Worm (Caenorhabditis elegans) whole organism, L3 larva: ENCODE results near the gene cin-4.

Experiments
- R02D3.7 ChIP-seq: fragments of 150-350 bp; optimal IDR thresholded peaks from 2 replicates; lab custom pipeline; 2014; ENCODE audit warnings: missing biosample characterization, missing genetic modification characterization
- ZK546.5 ChIP-seq: sonication (generic microtip); optimal IDR thresholded peaks from 2 replicates; lab custom pipeline; 2017; ENCODE audit warnings: missing biosample characterization, missing genetic modification characterization
- aly-2 ChIP-seq: fragments of 150-350 bp; optimal IDR thresholded peaks from 2 replicates; lab custom pipeline; 2014; ENCODE audit warnings: missing biosample characterization, missing genetic modification characterization
- ama-1 ChIP-seq: fragments of 150-350 bp; optimal IDR thresholded peaks from 2 replicates; lab custom pipeline; 2018
- ceh-16 ChIP-seq: sonication (generic microtip); optimal IDR thresholded peaks from 2 replicates; lab custom pipeline; 2017; ENCODE audit warnings: missing biosample characterization, missing genetic modification characterization
- ceh-28 ChIP-seq: fragments of 150-350 bp; optimal IDR thresholded peaks from 2 replicates; lab custom pipeline; 2014; ENCODE audit warnings: missing biosample characterization, missing genetic modification reagents, missing genetic modification characterization
- ceh-82 ChIP-seq: fragments of 150-350 bp; optimal IDR thresholded peaks from 2 replicates; lab custom pipeline; 2014; ENCODE audit warnings: missing biosample characterization, missing genetic modification characterization
- ceh-9 ChIP-seq: sonication (generic microtip); optimal IDR thresholded peaks from 2 replicates; lab custom pipeline; 2018; ENCODE audit warnings: missing biosample characterization, missing genetic modification characterization
- egl-27 ChIP-seq: sonication (generic microtip); optimal IDR thresholded peaks from 4 replicates; lab custom pipeline; 2017; ENCODE audit warnings: missing biosample characterization, missing genetic modification reagents, missing genetic modification characterization
- egl-5 ChIP-seq: fragments of 150-350 bp; optimal IDR thresholded peaks from 2 replicates; lab custom pipeline; 2017; ENCODE audit warnings: missing biosample characterization, missing genetic modification reagents, missing genetic modification characterization, inconsistent platforms
- elt-2 ChIP-seq: sonication (generic microtip); optimal IDR thresholded peaks from 2 replicates; lab custom pipeline; 2016; ENCODE audit warnings: missing genetic modification reagents, mild to moderate bottlenecking, missing genetic modification characterization, missing compliant biosample characterization
- elt-3 ChIP-seq, 3 experiments: fragments of 150-350 bp in 1 of 3; sonication (generic microtip) in 2 of 3; optimal IDR thresholded peaks; 2 replicates in 2 of 3; 4 replicates in 1 of 3; lab custom pipeline; 2014 to 2017; ENCODE audit warnings: missing biosample characterization in 3 of 3, missing genetic modification characterization in 3 of 3
- fos-1 ChIP-seq: fragments of 150-350 bp; optimal IDR thresholded peaks from 2 replicates; lab custom pipeline; 2014; ENCODE audit warnings: missing biosample characterization, missing genetic modification characterization
- hmg-11 ChIP-seq: sonication (generic microtip); optimal IDR thresholded peaks from 2 replicates; lab custom pipeline; 2016; ENCODE audit warnings: missing genetic modification characterization, missing compliant biosample characterization
- jun-1 ChIP-seq: fragments of 150-350 bp; optimal IDR thresholded peaks from 2 replicates; lab custom pipeline; 2014; ENCODE audit warnings: missing biosample characterization, missing genetic modification reagents, missing genetic modification characterization
- lin-15B ChIP-seq: fragments of 150-350 bp; optimal IDR thresholded peaks from 2 replicates; lab custom pipeline; 2014; ENCODE audit warnings: missing biosample characterization, missing genetic modification characterization
- lin-39 ChIP-seq: fragments of 150-350 bp; optimal IDR thresholded peaks from 2 replicates; lab custom pipeline; 2018; ENCODE audit warnings: missing biosample characterization, missing genetic modification reagents, missing genetic modification characterization
- lsy-12 ChIP-seq: sonication (generic microtip); optimal IDR thresholded peaks from 2 replicates; lab custom pipeline; 2016; ENCODE audit warnings: mild to moderate bottlenecking, missing genetic modification characterization, missing compliant biosample characterization
- mdl-1 ChIP-seq: fragments of 150-350 bp; optimal IDR thresholded peaks from 2 replicates; lab custom pipeline; 2014; ENCODE audit warnings: missing biosample characterization, missing genetic modification characterization
- mml-1 ChIP-seq: fragments of 150-350 bp; sonication (generic microtip); optimal IDR thresholded peaks from 3 replicates; lab custom pipeline; 2014; ENCODE audit warnings: missing biosample characterization, missing genetic modification characterization
- nfya-1 ChIP-seq: sonication (generic microtip); optimal IDR thresholded peaks from 2 replicates; lab custom pipeline; 2017; ENCODE audit warnings: missing genetic modification characterization, mild to moderate bottlenecking, missing compliant biosample characterization, antibody characterized with exemption, moderate library complexity; ENCODE audit not compliant: insufficient read depth
- nhr-11 ChIP-seq: fragments of 150-350 bp; optimal IDR thresholded peaks from 2 replicates; lab custom pipeline; 2014; ENCODE audit warnings: missing biosample characterization, missing genetic modification characterization
- nhr-12 ChIP-seq: fragments of 150-350 bp; optimal IDR thresholded peaks from 2 replicates; lab custom pipeline; 2014; ENCODE audit warnings: missing biosample characterization, missing genetic modification characterization
- nhr-23 ChIP-seq: fragments of 150-350 bp; optimal IDR thresholded peaks from 2 replicates; lab custom pipeline; 2014; ENCODE audit warnings: missing biosample characterization, missing genetic modification reagents, missing genetic modification characterization
- nhr-237 ChIP-seq: fragments of 150-350 bp; optimal IDR thresholded peaks from 2 replicates; lab custom pipeline; 2014; ENCODE audit warnings: missing biosample characterization, missing genetic modification characterization
- nhr-25 ChIP-seq: sonication (generic microtip); optimal IDR thresholded peaks from 2 replicates; lab custom pipeline; 2017; ENCODE audit warnings: missing biosample characterization, missing genetic modification characterization
- nhr-28 ChIP-seq: fragments of 150-350 bp; optimal IDR thresholded peaks from 2 replicates; lab custom pipeline; 2014; ENCODE audit warnings: missing biosample characterization, missing genetic modification characterization
- nhr-67 ChIP-seq: fragments of 150-350 bp; optimal IDR thresholded peaks from 2 replicates; lab custom pipeline; 2014; ENCODE audit warnings: missing biosample characterization, missing genetic modification characterization
- nhr-76 ChIP-seq: fragments of 150-350 bp; sonication (generic microtip); optimal IDR thresholded peaks from 5 replicates; lab custom pipeline; 2014; ENCODE audit warnings: missing biosample characterization, missing genetic modification characterization
- nhr-77 ChIP-seq: fragments of 150-350 bp; optimal IDR thresholded peaks from 2 replicates; lab custom pipeline; 2014; ENCODE audit warnings: missing biosample characterization, missing genetic modification characterization
- pha-4 ChIP-seq: fragments of 150-350 bp; optimal IDR thresholded peaks from 2 replicates; lab custom pipeline; 2014; ENCODE audit warnings: missing biosample characterization, missing genetic modification reagents, missing genetic modification characterization
- pqm-1 ChIP-seq: fragments of 150-350 bp; optimal IDR thresholded peaks from 2 replicates; lab custom pipeline; 2017; ENCODE audit warnings: missing biosample characterization, missing genetic modification characterization, inconsistent platforms
- sea-2 ChIP-seq: fragments of 150-350 bp; sonication (generic microtip); optimal IDR thresholded peaks from 4 replicates; lab custom pipeline; 2014; ENCODE audit warnings: missing biosample characterization, missing genetic modification reagents, missing genetic modification characterization
- skn-1 ChIP-seq: fragments of 150-350 bp; optimal IDR thresholded peaks from 2 replicates; lab custom pipeline; 2014; ENCODE audit warnings: missing biosample characterization, missing genetic modification characterization
- tbx-2 ChIP-seq: sonication (generic microtip); optimal IDR thresholded peaks from 2 replicates; lab custom pipeline; 2016; ENCODE audit warnings: mild to moderate bottlenecking, missing genetic modification characterization, missing compliant biosample characterization
- unc-39 ChIP-seq: sonication (generic microtip); optimal IDR thresholded peaks from 4 replicates; lab custom pipeline; 2017; ENCODE audit warnings: missing biosample characterization, missing genetic modification characterization
- unc-62 ChIP-seq: fragments of 150-350 bp; sonication (generic microtip); optimal IDR thresholded peaks from 4 replicates; lab custom pipeline; 2014; ENCODE audit warnings: missing biosample characterization, missing genetic modification reagents, missing genetic modification characterization
- zag-1 ChIP-seq: fragments of 150-350 bp; optimal IDR thresholded peaks from 2 replicates; lab custom pipeline; 2014; ENCODE audit warnings: missing biosample characterization, missing genetic modification characterization
- ztf-11 ChIP-seq: fragments of 150-350 bp; optimal IDR thresholded peaks from 2 replicates; lab custom pipeline; 2014; ENCODE audit warnings: missing biosample characterization, missing genetic modification characterization
- ztf-4 ChIP-seq: fragments of 150-350 bp; optimal IDR thresholded peaks from 2 replicates; lab custom pipeline; 2014; ENCODE audit warnings: missing biosample characterization, missing genetic modification characterization

cin-4 gene

ce11 chrII:7065391-7065790, 27.3 kb downstream of the cin-4 start, which contains the start of gene nos-2:
nos-2 (plus strand) TSS chrII:7065618.
- TF ChIP-seq hmg-11 (tag; lab: Kevin White, UChicago) (no peak), egl-5 (tag; lab: Kevin White, UChicago) (no peak), unc-39 (tag; lab: Kevin White, UChicago) (no peak), tbx-2 (tag; lab: Kevin White, UChicago) (no peak), nhr-12 (no peak), mdl-1 (no peak), pha-4 (tag; lab: Kevin White, UChicago) (no peak), nhr-28 (tag; lab: Kevin White, UChicago) (no peak), ceh-28 (tag; lab: Kevin White, UChicago) (no peak), nhr-25 (no peak), R02D3.7 (tag; lab: Kevin White, UChicago) (no peak)

DNA sequence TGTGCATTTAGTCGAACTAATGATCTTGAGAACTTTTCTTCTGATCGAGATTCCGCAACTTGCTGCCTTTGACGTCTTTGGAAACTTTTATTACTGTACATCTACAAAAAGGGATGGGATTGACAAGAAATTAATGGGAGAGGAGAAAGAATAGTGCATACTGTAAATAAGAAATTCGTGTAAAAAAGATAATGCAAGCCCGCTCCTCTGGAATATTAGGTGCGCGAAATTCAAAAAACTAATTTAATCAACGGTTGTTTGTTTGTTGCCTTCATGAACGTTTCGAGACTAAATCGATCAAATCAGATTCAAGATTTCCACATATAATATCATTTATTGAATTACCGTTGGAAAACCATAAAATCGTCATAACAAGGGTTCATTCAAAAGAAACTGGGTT, 31.8 kb downstream of the cin-4 start, which contains the start of gene him-14:
him-14 (minus strand) TSS at position 101 of the 400 bp plus-strand sequence.
- TF ChIP-seq zag-1 (tag; lab: Kevin White, UChicago): no peak
- no peak for TF ChIP-seq ceh-16 (tag; lab: Kevin White, UChicago)
- no peak for TF ChIP-seq ztf-4 (tag; lab: Kevin White, UChicago)

DNA sequence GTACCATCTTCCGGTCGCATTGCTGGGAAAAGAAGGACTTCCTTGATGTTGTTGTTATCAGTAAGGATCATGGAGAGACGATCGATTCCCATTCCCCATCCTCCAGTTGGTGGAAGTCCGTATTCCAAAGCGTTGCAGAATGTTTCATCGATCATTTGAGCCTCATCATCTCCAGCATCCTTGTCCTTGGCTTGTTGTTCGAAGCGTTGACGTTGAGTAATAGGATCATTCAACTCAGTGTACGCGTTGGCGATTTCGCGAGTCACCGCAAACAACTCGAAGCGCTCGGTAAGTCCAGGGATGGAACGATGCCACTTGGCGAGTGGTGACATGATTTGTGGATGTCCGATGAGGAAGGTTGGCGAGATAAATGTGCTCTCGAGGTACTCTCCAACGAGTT, 32.3 kb downstream of the cin-4 start:
- TF ChIP-seq ztf-11 (tag; lab: Kevin White, UChicago): no peak
- no peak for TF ChIP-seq mml-1 (tag; lab: Kevin White, UChicago)
- TF ChIP-seq nhr-237 (tag; lab: Kevin White, UChicago): no peak
- no peak for TF ChIP-seq sea-2 (GFP tag; lab: Kevin White, UChicago)
- TF ChIP-seq ztf-4 (tag; lab: Kevin White, UChicago): no peak
- TF ChIP-seq mdl-1: no peak

- no peak for TF ChIP-seq nhr-12
- TF ChIP-seq nhr-237 (tag; lab: Kevin White, UChicago): no peak
- no peak for TF ChIP-seq ztf-4 (tag; lab: Kevin White, UChicago)
- TF ChIP-seq ama-1: no peak
- no peak for TF ChIP-seq nhr-67 (tag; lab: Kevin White, UChicago)
- no peak for TF ChIP-seq elt-2
- TF ChIP-seq jun-1 (tag; lab: Kevin White, UChicago): no peak
- TF ChIP-seq unc-62: no peak
- TF ChIP-seq mml-1 (tag; lab: Kevin White, UChicago): no peak
- TF ChIP-seq ZK546.5 (tag; lab: Kevin White, UChicago): no peak
- TF ChIP-seq R02D3.7 (tag; lab: Kevin White, UChicago): no peak
Measured at ce11 chrII:7072315-7072589, 34.2 kb downstream of the cin-4 start, which contains the start of gene kars-1. kars-1 (minus strand) TSS chrII:7072415.

DNA sequence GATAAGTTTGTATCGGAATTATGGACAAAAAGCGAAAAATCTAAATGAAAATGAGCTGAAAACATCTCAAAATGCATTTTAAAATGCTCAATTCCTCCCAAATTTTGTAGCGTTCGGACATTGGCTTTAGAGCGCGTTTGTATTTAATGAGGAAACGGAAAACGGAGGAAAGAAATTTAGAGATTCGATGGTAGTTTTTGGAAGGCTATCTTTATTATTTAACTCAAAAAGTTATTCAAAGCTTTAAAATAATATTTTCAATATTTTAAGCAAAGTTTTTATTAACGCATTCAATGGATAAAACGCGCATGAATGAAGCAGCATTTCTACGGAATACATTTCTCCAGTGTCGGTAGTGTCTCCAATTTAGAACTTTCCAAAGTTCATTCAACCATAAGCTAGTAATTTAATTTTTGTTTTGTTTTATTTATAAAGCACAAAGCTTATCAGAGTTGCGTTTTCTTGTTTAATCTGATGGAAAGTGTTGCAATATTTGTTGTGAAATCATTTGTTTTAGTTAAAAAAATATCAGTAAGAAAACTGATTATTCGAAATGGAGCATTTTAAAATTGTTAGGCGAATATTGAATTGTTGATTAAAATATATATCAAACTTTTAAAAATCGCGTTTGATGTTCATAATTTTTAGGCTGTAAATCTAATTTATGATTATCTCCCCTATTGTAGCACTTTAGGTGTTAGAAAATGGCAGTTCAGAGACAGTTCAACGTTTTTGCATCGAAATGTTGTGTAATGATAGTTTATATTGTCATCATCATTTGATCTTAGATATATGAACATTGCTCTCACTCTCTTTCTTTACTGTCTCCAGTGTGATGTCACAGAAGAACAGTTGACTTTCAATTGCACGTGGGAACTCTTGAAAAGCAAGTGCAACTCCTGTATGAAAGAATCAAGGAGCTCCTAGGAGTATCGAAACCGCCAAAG, 34.8 kb downstream of the cin-4 start:
- TF ChIP-seq mml-1 (tag; lab: Kevin White, UChicago): no peak
- TF ChIP-seq nhr-11 (tag; lab: Kevin White, UChicago): peak; percentile 86
- TF ChIP-seq tbx-2 (tag; lab: Kevin White, UChicago): no peak
- no peak for TF ChIP-seq aly-2
- peak; percentile 1 for TF ChIP-seq jun-1 (tag; lab: Kevin White, UChicago)
- no peak for TF ChIP-seq egl-27 (tag; lab: Kevin White, UChicago)
- no peak for TF ChIP-seq ceh-9 (tag; lab: Kevin White, UChicago)
- no peak for TF ChIP-seq ama-1
- TF ChIP-seq nhr-25: peak; percentile 39
- TF ChIP-seq zag-1 (tag; lab: Kevin White, UChicago): no peak
- TF ChIP-seq pqm-1: peak; percentile 41
- no peak for TF ChIP-seq nhr-76 (tag; lab: Kevin White, UChicago)
- TF ChIP-seq ceh-28 (tag; lab: Kevin White, UChicago): no peak
- no peak for TF ChIP-seq elt-3 (tag; optimal IDR thresholded peaks at IDR 0.05; lab: Kevin White, UChicago)
- TF ChIP-seq elt-2: peak; percentile 61
- no peak for TF ChIP-seq ceh-82 (tag; lab: Kevin White, UChicago)
- TF ChIP-seq pha-4 (tag; lab: Kevin White, UChicago): no peak
- TF ChIP-seq lsy-12 (tag; lab: Kevin White, UChicago): no peak
- peak; percentile 76 for TF ChIP-seq egl-5 (tag; lab: Kevin White, UChicago)
- TF ChIP-seq nhr-23 (tag; lab: Kevin White, UChicago): peak; percentile 59
- TF ChIP-seq lin-39 (tag; lab: Kevin White, UChicago): no peak
- peak; percentile 86 for TF ChIP-seq lin-15B (tag; lab: Kevin White, UChicago)
- no peak for TF ChIP-seq sea-2 (GFP tag; lab: Kevin White, UChicago)
- no peak for TF ChIP-seq nhr-77 (tag; lab: Kevin White, UChicago)
- TF ChIP-seq R02D3.7 (tag; lab: Kevin White, UChicago): no peak
- no peak for TF ChIP-seq fos-1 (tag; lab: Kevin White, UChicago)
- TF ChIP-seq skn-1 (tag; lab: Kevin White, UChicago): peak; percentile 58
- peak; percentile 62 for TF ChIP-seq nfya-1 (tag; lab: Kevin White, UChicago)
- no peak for TF ChIP-seq nhr-67 (tag; lab: Kevin White, UChicago)
- TF ChIP-seq nhr-28 (tag; lab: Kevin White, UChicago): no peak
- TF ChIP-seq, all 47 proteins: peak for 10
